Worm (Caenorhabditis elegans) whole organism, L4/young adult: Measurements from ENCODE around the gene hira-1.

Experiments used
- W03F9.2 ChIP-seq: fragments of 150-350 bp; optimal IDR thresholded peaks from 2 replicates; lab custom pipeline; 2014; ENCODE audit warnings: missing biosample characterization, missing genetic modification characterization
- him-1 ChIP-seq: sonication (generic microtip); optimal IDR thresholded peaks from 2 replicates; lab custom pipeline; 2016; ENCODE audit warnings: missing genotype, missing genetic modification reagents, missing genetic modification characterization, missing compliant biosample characterization

DNA sequence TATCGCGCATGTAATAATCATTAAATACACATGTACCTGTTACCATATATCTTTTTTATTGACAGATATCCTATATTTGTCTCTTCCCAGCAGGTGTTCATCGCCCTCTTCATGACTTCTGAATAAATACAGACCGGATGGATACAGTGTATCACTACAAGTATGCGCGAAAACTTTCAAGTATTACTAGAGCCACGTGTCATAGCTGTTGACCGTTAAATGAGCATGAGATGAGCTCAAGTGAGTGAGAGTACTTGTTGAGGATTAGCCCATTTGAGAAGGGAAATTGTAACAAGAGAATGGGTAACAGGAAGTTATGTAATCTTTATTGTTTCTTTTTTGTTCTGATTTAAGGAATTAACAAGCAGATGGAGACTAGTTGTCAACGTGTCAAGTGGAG is 54.1 kb downstream of the hira-1 start:
- TF ChIP-seq W03F9.2 (no peak), him-1 (tag; lab: Kevin White, UChicago) (no peak)
